Worm (Caenorhabditis elegans): ENCODE results near the gene R05G9.5.

DNA sequence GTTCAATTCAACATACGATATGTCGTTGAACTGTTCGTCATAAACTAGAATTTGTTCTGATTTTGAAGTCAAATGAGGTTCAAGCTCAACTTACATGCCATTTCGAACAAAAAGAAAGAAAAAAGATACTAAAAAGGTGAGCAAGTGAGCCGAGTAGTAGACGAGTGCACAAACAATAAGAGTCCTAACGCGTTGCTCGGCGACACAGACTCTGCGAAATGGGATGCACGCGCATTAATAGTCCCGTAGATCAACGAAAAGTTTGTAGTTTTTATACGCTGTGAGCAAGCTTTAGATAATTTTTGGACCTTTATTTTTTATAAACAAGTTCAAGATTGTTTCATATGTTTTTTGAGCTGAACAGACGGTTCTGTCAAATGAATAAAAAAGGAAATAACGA is 28.6 kb upstream of the R05G9.5 start, which contains the start of gene C56E6.4:
- TF ChIP-seq snpc-4 (tag; optimal IDR thresholded peaks at IDR 0.05) (no peak), nhr-237 (tag; optimal IDR thresholded peaks at IDR 0.05) (no peak), egl-27 (tag; optimal IDR thresholded peaks at IDR 0.05) (no peak), peb-1 (tag; optimal IDR thresholded peaks at IDR 0.05) (no peak), zag-1 (tag; optimal IDR thresholded peaks at IDR 0.05) (no peak), lin-13 (GFP tag; optimal IDR thresholded peaks at IDR 0.05) (no peak), blmp-1 (tag; optimal IDR thresholded peaks at IDR 0.05; ENCODE audit: insufficient read depth) (no peak), fos-1 (tag; optimal IDR thresholded peaks at IDR 0.05) (no peak), lsy-2 (tag; optimal IDR thresholded peaks at IDR 0.05) (no peak), nhr-10 (tag; optimal IDR thresholded peaks at IDR 0.05) (no peak), ztf-11 (tag; optimal IDR thresholded peaks at IDR 0.05) (no peak)
